Worm (Caenorhabditis elegans) whole organism, mixed stage, embryonic: Measurements from ENCODE around the gene zip-6.
"Not testable (repeated sequence)": the region's sequence is repeated elsewhere in the genome, so short reads cannot be mapped to it uniquely, and the experiment has no call there.

ENCODE experiments used
- M03D4.4 ChIP-seq: sonication (generic microtip); optimal IDR thresholded peaks from 2 replicates; lab custom pipeline; 2017; ENCODE audit warnings: mild to moderate bottlenecking, missing genetic modification characterization, missing compliant biosample characterization
- blmp-1 ChIP-seq: fragments of 150-350 bp; optimal IDR thresholded peaks from 2 replicates; lab custom pipeline; 2014; ENCODE audit warnings: missing biosample characterization, missing genetic modification characterization
- ceh-83 ChIP-seq: fragments of 200-800 bp; sonication (Bioruptor generic); optimal IDR thresholded peaks from 2 replicates; lab custom pipeline; 2018; ENCODE audit warnings: mild to moderate bottlenecking, missing genetic modification characterization, missing compliant biosample characterization
- ces-1 ChIP-seq: fragments of 150-350 bp; optimal IDR thresholded peaks from 2 replicates; lab custom pipeline; 2014; ENCODE audit warnings: missing biosample characterization, missing genetic modification reagents, missing genetic modification characterization
- cnd-1 ChIP-seq: fragments of 200-800 bp; sonication (Bioruptor generic); optimal IDR thresholded peaks from 2 replicates; lab custom pipeline; 2018; ENCODE audit warnings: mild to moderate bottlenecking, missing genetic modification characterization, missing compliant biosample characterization
- drap-1 ChIP-seq: fragments of 200-800 bp; sonication (Bioruptor generic); optimal IDR thresholded peaks from 3 replicates; lab custom pipeline; 2018; ENCODE audit warnings: mild to moderate bottlenecking, missing genetic modification characterization, missing compliant biosample characterization
- elt-3 ChIP-seq: fragments of 150-350 bp; optimal IDR thresholded peaks from 2 replicates; lab custom pipeline; 2014; ENCODE audit warnings: missing biosample characterization, missing genetic modification characterization
- flh-1 ChIP-seq: fragments of 200-800 bp; sonication (Bioruptor generic); optimal IDR thresholded peaks from 2 replicates; lab custom pipeline; 2018; ENCODE audit warnings: mild to moderate bottlenecking, missing genetic modification characterization, moderate library complexity, missing compliant biosample characterization
- ham-2 ChIP-seq: fragments of 200-800 bp; sonication (Bioruptor generic); optimal IDR thresholded peaks from 2 replicates; lab custom pipeline; 2018; ENCODE audit warnings: mild to moderate bottlenecking, missing genetic modification characterization, missing compliant biosample characterization
- hlh-1 ChIP-seq: fragments of 150-350 bp; optimal IDR thresholded peaks from 2 replicates; lab custom pipeline; 2014; ENCODE audit warnings: missing biosample characterization, missing genetic modification reagents, missing genetic modification characterization
- lin-13 ChIP-seq: fragments of 150-350 bp; optimal IDR thresholded peaks from 2 replicates; lab custom pipeline; 2014; ENCODE audit warnings: missing biosample characterization, missing genetic modification characterization
- lsy-2 ChIP-seq: fragments of 150-350 bp; optimal IDR thresholded peaks from 2 replicates; lab custom pipeline; 2014; ENCODE audit warnings: missing biosample characterization, missing genetic modification characterization
- mab-5 ChIP-seq: fragments of 150-350 bp; optimal IDR thresholded peaks from 2 replicates; lab custom pipeline; 2014; ENCODE audit warnings: missing biosample characterization, missing genetic modification characterization
- mep-1 ChIP-seq: fragments of 150-350 bp; optimal IDR thresholded peaks from 2 replicates; lab custom pipeline; 2017; ENCODE audit warnings: missing biosample characterization, missing genetic modification reagents, missing genetic modification characterization, inconsistent platforms
- mls-2 ChIP-seq: sonication (generic microtip); optimal IDR thresholded peaks from 2 replicates; lab custom pipeline; 2016; ENCODE audit warnings: mild to moderate bottlenecking, missing genetic modification characterization, moderate library complexity, missing compliant biosample characterization
- nhr-12 ChIP-seq: fragments of 150-350 bp; optimal IDR thresholded peaks from 2 replicates; lab custom pipeline; 2014; ENCODE audit warnings: missing biosample characterization, missing genetic modification characterization
- nhr-2 ChIP-seq: fragments of 150-350 bp; optimal IDR thresholded peaks from 2 replicates; lab custom pipeline; 2014; ENCODE audit warnings: missing biosample characterization, missing genetic modification characterization
- nhr-237 ChIP-seq: fragments of 150-350 bp; optimal IDR thresholded peaks from 2 replicates; lab custom pipeline; 2014; ENCODE audit warnings: missing biosample characterization, missing genetic modification characterization
- nhr-28 ChIP-seq: fragments of 150-350 bp; optimal IDR thresholded peaks from 2 replicates; lab custom pipeline; 2014; ENCODE audit warnings: missing biosample characterization, missing genetic modification characterization
- nhr-76 ChIP-seq: sonication (generic microtip); optimal IDR thresholded peaks from 2 replicates; lab custom pipeline; 2017; ENCODE audit warnings: missing biosample characterization, missing genetic modification characterization
- pha-4 ChIP-seq: fragments of 150-350 bp; optimal IDR thresholded peaks from 2 replicates; lab custom pipeline; 2018; ENCODE audit warnings: missing biosample characterization, missing genetic modification reagents, missing genetic modification characterization
- sem-2 ChIP-seq: fragments of 200-800 bp; sonication (Bioruptor generic); optimal IDR thresholded peaks from 2 replicates; lab custom pipeline; 2018; ENCODE audit warnings: mild to moderate bottlenecking, missing genetic modification characterization, missing compliant biosample characterization
- snpc-4 ChIP-seq: fragments of 150-350 bp; optimal IDR thresholded peaks from 2 replicates; lab custom pipeline; 2014; ENCODE audit warnings: missing biosample characterization, missing genetic modification characterization
- tbx-8 ChIP-seq: fragments of 200-800 bp; sonication (Bioruptor generic); optimal IDR thresholded peaks from 2 replicates; lab custom pipeline; 2018; ENCODE audit warnings: mild to moderate bottlenecking, missing genetic modification characterization, moderate library complexity, missing compliant biosample characterization
- unc-120 ChIP-seq: sonication (generic microtip); optimal IDR thresholded peaks from 2 replicates; lab custom pipeline; 2017; ENCODE audit warnings: missing genetic modification characterization, missing compliant biosample characterization; ENCODE audit not compliant: poor library complexity, severe bottlenecking
- unc-39 ChIP-seq: fragments of 150-350 bp; optimal IDR thresholded peaks from 2 replicates; lab custom pipeline; 2014; ENCODE audit warnings: missing biosample characterization, missing genetic modification characterization
- unc-62 ChIP-seq: fragments of 150-350 bp; optimal IDR thresholded peaks from 2 replicates; lab custom pipeline; 2014; ENCODE audit warnings: missing biosample characterization, missing genetic modification reagents, missing genetic modification characterization
- ztf-11 ChIP-seq: fragments of 150-350 bp; optimal IDR thresholded peaks from 2 replicates; lab custom pipeline; 2014; ENCODE audit warnings: missing biosample characterization, missing genetic modification characterization

The zip-6 gene

DNA sequence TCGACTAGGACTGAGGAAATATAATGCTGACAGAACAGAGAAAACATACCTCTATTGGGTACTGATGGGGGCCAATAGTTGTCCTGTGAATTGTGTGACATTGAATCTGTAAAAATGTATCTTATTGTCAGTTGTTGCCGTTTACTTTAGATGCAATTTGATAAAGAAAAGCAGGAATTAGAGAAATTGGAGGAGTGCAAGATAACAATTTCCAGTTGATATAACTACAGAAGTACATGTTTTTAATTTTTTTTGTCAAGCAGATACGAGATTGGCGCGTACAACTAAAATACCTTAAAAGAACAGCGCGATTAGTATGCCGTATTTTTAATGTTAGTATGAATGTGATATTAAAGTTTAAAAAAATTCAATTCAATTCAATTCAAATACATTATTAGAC is at the start of gene zip-6:
Gene zip-6 (minus strand): TSS at position 101 of the 400 bp plus-strand sequence.
- TF ChIP-seq elt-3 (tag; lab: Kevin White, UChicago) (no peak), lin-13 (tag; lab: Kevin White, UChicago) (no peak)

DNA sequence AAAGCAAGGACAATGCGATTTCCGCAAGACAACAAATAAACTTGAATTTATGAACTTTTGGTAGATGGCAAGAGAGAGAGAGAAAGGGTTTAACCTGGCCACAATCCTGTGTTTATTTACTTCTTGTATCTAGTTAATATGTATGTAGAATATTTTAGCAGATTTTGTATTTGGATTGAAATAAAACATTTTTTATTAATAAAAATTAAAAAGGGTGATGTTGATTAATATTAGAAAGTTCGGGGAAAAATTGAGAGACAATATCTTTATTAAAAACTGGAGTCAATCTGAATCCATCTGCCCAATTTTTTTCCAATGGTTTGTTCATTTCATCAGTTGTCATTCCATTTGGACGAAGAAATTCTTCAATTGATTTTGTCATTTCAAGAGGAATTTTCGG is 48.2 kb upstream of the zip-6 start, which contains the start of gene col-127:
Gene col-127 (minus strand): TSS at position 101 of the 400 bp plus-strand sequence.
- TF ChIP-seq lsy-2 (tag; lab: Kevin White, UChicago) (no peak), unc-62 (GFP tag; lab: Kevin White, UChicago) (no peak), mab-5 (no peak), mep-1 (tag; lab: Kevin White, UChicago) (no peak), lin-13 (tag; lab: Kevin White, UChicago) (no peak), drap-1 (GFP tag; lab: Kevin White, UChicago) (no peak), sem-2 (GFP tag; lab: Kevin White, UChicago) (no peak), blmp-1 (tag; lab: Kevin White, UChicago) (no peak), unc-39 (tag; lab: Kevin White, UChicago) (no peak), unc-120 (tag; lab: Kevin White, UChicago) (no peak), ceh-83 (no peak), cnd-1 (tag; lab: Kevin White, UChicago) (no peak), mls-2 (tag; lab: Kevin White, UChicago) (no peak), tbx-8 (no peak), nhr-2 (tag; lab: Kevin White, UChicago) (no peak), nhr-237 (tag; lab: Kevin White, UChicago) (no peak), flh-1 (GFP tag; lab: Kevin White, UChicago) (no peak), ham-2 (GFP tag; lab: Kevin White, UChicago) (no peak), pha-4 (tag; lab: Kevin White, UChicago) (no peak)

DNA sequence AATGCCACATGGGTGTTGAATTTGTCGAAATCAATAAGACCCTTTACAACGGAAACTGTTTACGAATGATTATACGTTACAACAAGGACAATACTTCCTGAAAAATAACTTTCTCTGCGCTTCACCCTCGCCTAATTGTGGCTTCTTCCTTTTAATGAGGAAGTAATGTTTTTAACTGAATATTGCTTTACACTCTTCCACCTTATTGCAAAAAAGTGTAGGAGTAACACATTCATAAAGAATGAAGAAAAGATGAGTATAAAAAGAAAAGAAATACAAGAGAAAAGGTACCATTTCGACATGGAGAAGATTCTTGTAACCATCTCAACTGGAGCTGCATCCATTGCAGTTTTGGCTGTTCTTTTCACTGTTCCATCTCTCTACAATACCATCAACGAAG is 45.2 kb upstream of the zip-6 start, which contains the start of gene col-126:
Gene col-126 (plus strand): TSS at position 301 of the 400 bp plus-strand sequence.
- not testable (repeated sequence) for TF ChIP-seq unc-39, unc-120, nhr-28 (tag; lab: Kevin White, UChicago)

DNA sequence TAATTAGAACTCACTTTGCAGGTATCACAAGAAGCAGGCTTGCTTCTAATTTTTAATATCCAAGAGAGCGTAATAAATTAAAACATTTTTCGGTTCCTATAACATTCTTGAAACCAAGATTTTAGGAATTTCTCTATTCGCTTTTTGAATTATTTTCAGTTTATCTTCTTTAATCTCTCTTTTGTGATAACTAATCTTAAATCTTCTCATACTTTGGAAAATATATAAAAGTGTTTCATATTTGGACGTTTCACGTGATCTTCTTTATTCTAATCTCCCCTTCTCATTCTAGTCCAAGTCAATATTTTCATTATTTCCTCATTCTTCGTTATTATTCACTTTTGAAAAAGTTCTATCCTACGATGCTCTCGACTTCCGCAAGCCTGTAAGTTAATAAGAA is 43.6 kb upstream of the zip-6 start, which contains the start of gene F54D1.1:
Gene F54D1.1 (plus strand): TSS at position 301 of the 400 bp plus-strand sequence.
- no peak for TF ChIP-seq drap-1 (GFP tag; lab: Kevin White, UChicago)
- TF ChIP-seq sem-2 (GFP tag; lab: Kevin White, UChicago) = no peak
- TF ChIP-seq mls-2 (tag; lab: Kevin White, UChicago) = no peak
- TF ChIP-seq flh-1 (GFP tag; lab: Kevin White, UChicago) = no peak
- TF ChIP-seq blmp-1 (tag; lab: Kevin White, UChicago) = no peak
- no peak for TF ChIP-seq nhr-76 (tag; lab: Kevin White, UChicago)

DNA sequence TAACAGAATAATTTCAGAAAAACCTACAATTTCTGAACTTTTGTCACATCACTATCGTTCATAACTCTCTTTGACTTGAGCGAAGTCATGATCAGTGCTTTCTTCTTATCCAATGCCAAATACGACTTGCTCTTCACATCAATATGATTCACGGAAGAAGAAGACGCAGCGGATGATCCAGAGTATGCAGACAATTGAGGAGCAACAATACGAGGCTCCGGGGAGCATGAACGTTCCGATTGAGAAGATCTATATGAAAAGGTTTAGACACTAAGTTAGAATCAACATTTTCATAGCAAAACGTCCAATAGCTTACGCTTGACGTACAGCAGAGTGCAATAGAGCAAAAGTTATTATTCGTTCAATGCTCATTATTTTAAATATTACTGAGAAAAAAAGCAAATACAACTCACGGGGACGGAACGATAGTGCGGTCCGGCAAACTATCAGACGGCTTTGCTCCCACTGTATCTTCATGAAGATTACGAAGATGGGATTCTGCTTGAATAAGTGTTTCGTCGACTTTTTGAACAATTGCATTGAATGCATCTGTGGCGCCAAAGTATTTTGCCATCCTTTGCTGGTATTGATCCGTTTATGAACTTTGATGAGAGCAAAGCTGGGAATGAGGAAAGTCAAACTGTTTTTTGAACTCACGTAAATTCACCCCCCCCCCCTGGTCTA is 42.7 kb upstream of the zip-6 start, which contains the start of gene C05C12.5:
Gene C05C12.5 (minus strand): TSS at position 642 of the 684 bp plus-strand sequence.
- TF ChIP-seq ces-1 (GFP tag; lab: Kevin White, UChicago) (no peak), elt-3 (tag; lab: Kevin White, UChicago) (no peak), flh-1 (GFP tag; lab: Kevin White, UChicago) (no peak), cnd-1 (tag; lab: Kevin White, UChicago) (no peak), snpc-4 (tag; lab: Kevin White, UChicago) (no peak), lsy-2 (tag; lab: Kevin White, UChicago) (no peak), hlh-1 (tag; lab: Kevin White, UChicago) (no peak), ztf-11 (no peak), nhr-12 (tag; lab: Kevin White, UChicago) (no peak), sem-2 (GFP tag; lab: Kevin White, UChicago) (no peak), ceh-83 (no peak), ham-2 (GFP tag; lab: Kevin White, UChicago) (no peak), drap-1 (GFP tag; lab: Kevin White, UChicago) (no peak), pha-4 (tag; lab: Kevin White, UChicago) (no peak), nhr-28 (tag; lab: Kevin White, UChicago) (no peak), M03D4.4 (tag; lab: Kevin White, UChicago) (no peak), tbx-8 (no peak), unc-39 (tag; lab: Kevin White, UChicago) (no peak), blmp-1 (tag; lab: Kevin White, UChicago) (no peak)
- TF ChIP-seq, all 35 proteins: peak for 0
